Worm (Caenorhabditis elegans): Measurements from ENCODE around the gene F23B2.7.
A peak's percentile ranks its signal among the peaks of the same experiment; 100 is the strongest.
"Not testable (repeated sequence)": the region's sequence is repeated elsewhere in the genome, so short reads cannot be mapped to it uniquely, and the experiment has no call there.

The F23B2.7 gene

DNA sequence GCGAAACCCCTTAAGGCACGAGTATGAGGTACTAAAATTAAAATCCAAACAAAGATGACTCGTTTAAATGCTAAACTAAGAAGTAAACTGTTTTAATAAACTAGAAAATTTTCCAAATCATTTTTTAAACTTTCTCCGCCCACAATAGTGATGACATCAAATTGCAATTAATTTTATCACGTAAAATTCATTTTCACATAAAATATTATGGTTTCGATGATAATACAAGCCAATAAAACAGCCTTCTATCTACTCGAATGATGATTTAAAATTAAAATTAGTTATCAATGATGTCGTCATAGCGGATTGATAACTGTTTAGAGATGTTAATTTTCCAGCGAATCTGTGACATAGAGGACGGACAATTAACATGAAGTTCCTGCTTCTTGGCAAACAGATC, 15.4 kb downstream of the F23B2.7 start, which contains the start of gene C07C7.3:
TSS of gene C07C7.3 (plus strand) at position 371 of the 400 bp plus-strand sequence.
- TF ChIP-seq pes-1 (GFP tag; IDR thresholded peaks at IDR 0.05): no peak
- TF ChIP-seq flt-1 (GFP tag; IDR thresholded peaks at IDR 0.05): no peak
- no peak for TF ChIP-seq ama-1 (optimal IDR thresholded peaks at IDR 0.05)
- no peak for TF ChIP-seq F13C5.2 (tag; optimal IDR thresholded peaks at IDR 0.05)
- no peak for TF ChIP-seq aly-1 (tag; optimal IDR thresholded peaks at IDR 0.05)
- TF ChIP-seq tbx-11 (GFP tag; IDR thresholded peaks at IDR 0.05): no peak
- no peak for TF ChIP-seq scrt-1 (GFP tag; IDR thresholded peaks at IDR 0.05)
- no peak for TF ChIP-seq hnd-1 (tag; optimal IDR thresholded peaks at IDR 0.05)
- no peak for TF ChIP-seq tra-4 (tag; optimal IDR thresholded peaks at IDR 0.05)
- TF ChIP-seq hmg-4 (GFP tag; optimal IDR thresholded peaks at IDR 0.05): no peak
- TF ChIP-seq ets-7 (tag; optimal IDR thresholded peaks at IDR 0.05): no peak
- TF ChIP-seq ceh-13 (GFP tag; optimal IDR thresholded peaks at IDR 0.05): no peak
- no peak for TF ChIP-seq sea-1 (GFP tag; conservative IDR thresholded peaks at IDR 0.05)
- TF ChIP-seq hmbx-1 (tag; optimal IDR thresholded peaks at IDR 0.05): no peak
- no peak for TF ChIP-seq ceh-36 (tag; optimal IDR thresholded peaks at IDR 0.05)
- TF ChIP-seq tbx-37 (GFP tag; conservative IDR thresholded peaks at IDR 0.05): no peak
- no peak for TF ChIP-seq B0310.2 (tag; optimal IDR thresholded peaks at IDR 0.05)

DNA sequence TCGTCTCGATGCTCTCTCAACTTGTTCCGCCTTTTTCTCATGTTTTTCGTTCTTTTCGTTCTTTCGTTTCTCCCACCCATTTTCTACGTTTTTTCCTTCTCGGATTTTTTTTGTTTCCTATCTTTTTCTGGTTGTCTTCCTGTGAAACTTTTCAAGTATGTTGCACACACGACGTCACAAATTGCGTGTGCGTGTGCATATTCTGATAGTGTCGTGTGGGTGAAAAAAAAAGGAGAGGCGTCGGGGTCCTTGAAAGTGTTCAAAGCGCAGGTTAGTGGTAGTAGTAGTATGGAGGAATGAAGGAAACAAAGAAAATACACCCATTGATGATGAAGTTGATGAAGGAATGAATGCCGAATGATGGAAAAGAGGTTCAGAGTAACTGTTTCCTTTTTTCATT, 19.5 kb downstream of the F23B2.7 start:
- TF ChIP-seq tbx-37 (GFP tag; conservative IDR thresholded peaks at IDR 0.05) (no peak), hmg-4 (GFP tag; optimal IDR thresholded peaks at IDR 0.05) (no peak), scrt-1 (GFP tag; IDR thresholded peaks at IDR 0.05) (no peak), pes-1 (GFP tag; IDR thresholded peaks at IDR 0.05) (no peak), sea-1 (GFP tag; conservative IDR thresholded peaks at IDR 0.05) (no peak), F13C5.2 (tag; optimal IDR thresholded peaks at IDR 0.05) (no peak), ceh-13 (GFP tag; optimal IDR thresholded peaks at IDR 0.05) (no peak), tbx-11 (GFP tag; IDR thresholded peaks at IDR 0.05) (no peak), ama-1 (optimal IDR thresholded peaks at IDR 0.05) (no peak), hmbx-1 (tag; optimal IDR thresholded peaks at IDR 0.05) (no peak), aly-1 (tag; optimal IDR thresholded peaks at IDR 0.05) (no peak), B0310.2 (tag; optimal IDR thresholded peaks at IDR 0.05) (no peak), flt-1 (GFP tag; IDR thresholded peaks at IDR 0.05) (no peak), ets-7 (tag; optimal IDR thresholded peaks at IDR 0.05) (no peak), hnd-1 (tag; optimal IDR thresholded peaks at IDR 0.05) (no peak), ceh-36 (tag; optimal IDR thresholded peaks at IDR 0.05) (no peak), tra-4 (tag; optimal IDR thresholded peaks at IDR 0.05) (no peak)

DNA sequence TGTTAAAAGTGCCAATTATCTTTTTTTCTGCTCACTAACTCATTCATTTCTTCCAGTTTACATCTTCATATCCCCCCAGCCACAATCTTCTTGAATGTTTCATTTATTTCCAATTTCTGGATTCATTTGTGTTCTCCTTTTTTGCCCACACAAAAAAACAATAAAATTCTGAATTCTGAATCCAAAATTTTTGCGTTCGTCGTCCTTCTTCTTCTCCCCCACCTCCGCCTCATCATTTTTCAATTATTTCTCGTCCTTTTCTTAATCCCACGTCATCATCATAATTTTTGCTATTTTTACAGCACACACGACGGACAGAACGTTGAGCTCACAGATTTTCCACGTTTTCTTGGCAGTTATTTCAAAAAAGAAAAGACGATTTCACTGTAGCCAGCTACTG, 34.3 kb downstream of the F23B2.7 start, which contains the start of gene C07C7.1:
TSS of gene C07C7.1 (plus strand) at position 301 of the 400 bp plus-strand sequence.
- TF ChIP-seq tra-4 (tag; optimal IDR thresholded peaks at IDR 0.05): no peak
- no peak for TF ChIP-seq flt-1 (GFP tag; IDR thresholded peaks at IDR 0.05)
- TF ChIP-seq ceh-36 (tag; optimal IDR thresholded peaks at IDR 0.05): no peak
- no peak for TF ChIP-seq ama-1 (optimal IDR thresholded peaks at IDR 0.05)
- no peak for TF ChIP-seq pes-1 (GFP tag; IDR thresholded peaks at IDR 0.05)
- no peak for TF ChIP-seq hmbx-1 (tag; optimal IDR thresholded peaks at IDR 0.05)
- TF ChIP-seq ets-7 (tag; optimal IDR thresholded peaks at IDR 0.05): no peak
- no peak for TF ChIP-seq aly-1 (tag; optimal IDR thresholded peaks at IDR 0.05)
- TF ChIP-seq tbx-37 (GFP tag; conservative IDR thresholded peaks at IDR 0.05): no peak
- TF ChIP-seq tbx-11 (GFP tag; IDR thresholded peaks at IDR 0.05): no peak
- TF ChIP-seq ceh-13 (GFP tag; optimal IDR thresholded peaks at IDR 0.05): no peak
- TF ChIP-seq hmg-4 (GFP tag; optimal IDR thresholded peaks at IDR 0.05): no peak
- no peak for TF ChIP-seq sea-1 (GFP tag; conservative IDR thresholded peaks at IDR 0.05)
- no peak for TF ChIP-seq F13C5.2 (tag; optimal IDR thresholded peaks at IDR 0.05)
- no peak for TF ChIP-seq hnd-1 (tag; optimal IDR thresholded peaks at IDR 0.05)
- TF ChIP-seq B0310.2 (tag; optimal IDR thresholded peaks at IDR 0.05): no peak
- TF ChIP-seq scrt-1 (GFP tag; IDR thresholded peaks at IDR 0.05): no peak

DNA sequence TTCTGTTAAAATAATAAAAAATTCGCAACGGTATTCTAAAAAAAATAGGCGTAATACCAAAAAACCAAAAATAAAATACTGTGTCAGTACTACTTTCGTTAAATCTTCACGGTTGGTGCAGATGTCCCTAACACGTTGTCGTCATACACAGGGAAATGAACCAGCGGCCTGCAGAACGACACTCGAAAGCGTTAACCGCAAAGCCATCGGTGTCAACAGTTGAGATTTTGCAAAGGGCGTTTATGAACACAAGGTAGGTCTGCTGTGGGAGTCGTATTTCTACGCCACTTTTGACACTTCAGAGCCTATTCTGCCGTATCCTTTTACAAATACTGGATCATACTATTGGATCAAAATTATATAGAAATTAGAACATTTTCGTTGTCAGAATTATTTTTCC, 40.9 kb downstream of the F23B2.7 start:
- peak; percentile 95 for TF ChIP-seq sea-1 (GFP tag; conservative IDR thresholded peaks at IDR 0.05)
- peak; percentile 89 for TF ChIP-seq tra-4 (tag; optimal IDR thresholded peaks at IDR 0.05)
- TF ChIP-seq F13C5.2 (tag; optimal IDR thresholded peaks at IDR 0.05): peak; percentile 94
- peak; percentile 90 for TF ChIP-seq ceh-13 (GFP tag; optimal IDR thresholded peaks at IDR 0.05)
- TF ChIP-seq aly-1 (tag; optimal IDR thresholded peaks at IDR 0.05): peak; percentile 95
- TF ChIP-seq ceh-36 (tag; optimal IDR thresholded peaks at IDR 0.05): peak; percentile 96
- TF ChIP-seq hmg-4 (GFP tag; optimal IDR thresholded peaks at IDR 0.05): no peak
- peak; percentile 76 for TF ChIP-seq hmbx-1 (tag; optimal IDR thresholded peaks at IDR 0.05)
- peak; percentile 96 for TF ChIP-seq scrt-1 (GFP tag; IDR thresholded peaks at IDR 0.05)
- peak; percentile 87 for TF ChIP-seq ets-7 (tag; optimal IDR thresholded peaks at IDR 0.05)
- no peak for TF ChIP-seq ama-1 (optimal IDR thresholded peaks at IDR 0.05)
- TF ChIP-seq tbx-37 (GFP tag; conservative IDR thresholded peaks at IDR 0.05): peak; percentile 97
- peak; percentile 93 for TF ChIP-seq B0310.2 (tag; optimal IDR thresholded peaks at IDR 0.05)
- TF ChIP-seq tbx-11 (GFP tag; IDR thresholded peaks at IDR 0.05): peak; percentile 96
- peak; percentile 85 for TF ChIP-seq hnd-1 (tag; optimal IDR thresholded peaks at IDR 0.05)
- peak; percentile 96 for TF ChIP-seq flt-1 (GFP tag; IDR thresholded peaks at IDR 0.05)
- peak; percentile 96 for TF ChIP-seq pes-1 (GFP tag; IDR thresholded peaks at IDR 0.05)

DNA sequence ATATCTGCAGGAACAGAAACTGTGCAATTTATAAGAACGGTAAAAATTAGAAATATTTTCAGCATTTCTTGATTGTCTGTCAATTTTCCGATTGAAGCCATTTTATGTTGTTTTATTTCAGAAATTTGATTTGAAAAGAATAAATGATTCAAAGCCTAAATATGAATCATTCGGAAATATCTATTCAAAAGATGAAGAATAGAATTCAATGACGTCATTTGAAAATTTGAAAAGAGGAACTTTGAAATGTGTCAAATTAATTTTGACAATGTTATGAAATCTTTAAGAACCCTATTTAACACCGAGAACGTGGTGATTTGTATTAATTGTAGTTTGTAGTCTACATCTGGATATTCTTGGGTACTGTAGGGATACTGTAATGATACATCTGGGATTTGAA, 42.2 kb downstream of the F23B2.7 start, which contains the start of gene C46C2.5:
TSS of gene C46C2.5 (minus strand) at position 101 of the 400 bp plus-strand sequence.
- TF ChIP-seq aly-1 (tag; optimal IDR thresholded peaks at IDR 0.05) (no peak), flt-1 (GFP tag; IDR thresholded peaks at IDR 0.05) (no peak), F13C5.2 (tag; optimal IDR thresholded peaks at IDR 0.05) (no peak), tra-4 (tag; optimal IDR thresholded peaks at IDR 0.05) (no peak), ceh-36 (tag; optimal IDR thresholded peaks at IDR 0.05) (no peak), hmbx-1 (tag; optimal IDR thresholded peaks at IDR 0.05) (no peak), tbx-37 (GFP tag; conservative IDR thresholded peaks at IDR 0.05) (no peak)

DNA sequence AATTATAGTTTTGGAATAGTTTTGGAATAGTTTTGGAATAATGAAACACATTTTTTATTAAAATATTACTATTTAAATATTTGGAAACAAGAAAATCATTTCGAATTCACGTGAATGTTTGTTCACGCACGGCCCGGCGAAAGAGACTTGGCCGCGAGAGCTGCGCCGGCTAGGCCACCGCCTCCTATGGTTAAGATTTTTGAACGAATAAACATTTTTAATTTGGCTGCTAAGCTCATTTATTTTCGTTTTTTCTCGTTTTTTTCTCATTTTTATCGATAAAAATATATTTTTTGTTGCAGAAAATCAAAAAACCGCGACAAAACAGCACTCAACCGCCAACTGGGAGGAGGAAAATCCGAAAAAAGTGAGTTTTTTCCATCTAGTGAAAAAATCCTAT, 44.2 kb downstream of the F23B2.7 start, which contains the start of gene C46C2.7:
TSS of gene C46C2.7 (plus strand) at position 301 of the 400 bp plus-strand sequence.
- not testable (repeated sequence) for TF ChIP-seq ets-7 (tag; optimal IDR thresholded peaks at IDR 0.05); sea-1 (GFP tag; conservative IDR thresholded peaks at IDR 0.05); hmbx-1 (tag; optimal IDR thresholded peaks at IDR 0.05)

DNA sequence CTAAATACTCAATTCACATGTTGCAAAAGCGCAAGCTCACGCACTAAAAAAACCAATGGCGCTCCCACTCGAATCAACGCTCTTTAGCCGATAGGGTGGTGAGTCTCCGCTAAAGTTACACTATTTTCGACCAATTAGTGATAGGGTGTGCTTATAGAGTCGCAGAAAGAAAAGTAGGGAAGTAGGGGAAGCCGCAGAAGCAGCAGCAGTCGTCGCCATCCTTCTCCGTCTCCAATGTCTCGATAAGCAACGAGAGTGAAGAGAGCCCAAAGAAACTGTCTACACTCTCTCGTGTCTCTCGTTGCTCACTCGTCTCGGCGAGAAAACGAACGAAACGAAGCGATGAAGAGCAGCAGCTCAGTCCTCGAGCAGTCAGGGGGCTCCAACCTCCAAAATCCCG, 46.5 kb downstream of the F23B2.7 start:
- TF ChIP-seq hmg-4 (GFP tag; optimal IDR thresholded peaks at IDR 0.05) (no peak), B0310.2 (tag; optimal IDR thresholded peaks at IDR 0.05) (no peak), ceh-36 (tag; optimal IDR thresholded peaks at IDR 0.05) (no peak), tbx-11 (GFP tag; IDR thresholded peaks at IDR 0.05) (no peak)

Measured in whole organism, early embryonic.